Worm (Caenorhabditis elegans): Measurements from ENCODE around the gene cwc-15.

DNA sequence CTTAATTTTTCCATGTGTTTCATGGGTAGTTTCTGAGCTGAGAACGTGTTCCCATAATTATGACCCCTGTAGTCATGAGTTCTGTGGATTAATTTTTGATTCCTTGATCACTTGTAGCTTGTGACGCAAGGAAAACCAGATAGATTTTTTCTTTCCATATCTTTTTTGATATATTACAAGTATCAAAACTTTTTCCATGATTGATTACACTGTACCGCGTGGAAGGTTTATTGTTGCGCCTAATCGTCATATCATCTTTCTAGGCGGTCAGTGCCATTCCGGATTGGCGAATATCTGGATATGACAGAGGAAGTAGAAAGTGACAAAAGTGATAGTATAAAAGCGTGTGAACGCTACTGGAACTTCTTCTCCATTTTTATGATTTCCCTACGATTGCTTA is 23.4 kb downstream of the cwc-15 start, which contains the start of gene ZK285.2:
- TF ChIP-seq nhr-6 (tag; optimal IDR thresholded peaks at IDR 0.05) = no peak
- no peak for TF ChIP-seq ceh-82 (tag; optimal IDR thresholded peaks at IDR 0.05)
- TF ChIP-seq Y5F2A.4 (GFP tag; optimal IDR thresholded peaks at IDR 0.05) = no peak
- no peak for TF ChIP-seq ama-1 (optimal IDR thresholded peaks at IDR 0.05)
- TF ChIP-seq daf-12 (tag; optimal IDR thresholded peaks at IDR 0.05) = no peak
- TF ChIP-seq nhr-10 (tag; optimal IDR thresholded peaks at IDR 0.05) = no peak
- no peak for TF ChIP-seq rbr-2 (tag; optimal IDR thresholded peaks at IDR 0.05)
- TF ChIP-seq mxl-2 (GFP tag; conservative IDR thresholded peaks at IDR 0.05) = no peak
- TF ChIP-seq pqm-1 (tag; optimal IDR thresholded peaks at IDR 0.05) = no peak
- TF ChIP-seq lin-38 (GFP tag; IDR thresholded peaks at IDR 0.05) = no peak
- no peak for TF ChIP-seq fkh-10 (GFP tag; optimal IDR thresholded peaks at IDR 0.05)
- TF ChIP-seq F37D6.2 (tag; optimal IDR thresholded peaks at IDR 0.05) = no peak
